Fruit fly (Drosophila melanogaster): ENCODE results near the gene CG6800.

The CG6800 gene

dm6 chr3R:21753974-21754373 is 22.0 kb upstream of the CG6800 start, which contains the start of gene CG31198:
CG31198 (plus strand) TSS chr3R:21754324.
- no peak for TF ChIP-seq CG8478 (optimal IDR thresholded peaks at IDR 0.05)
- TF ChIP-seq CTCF (optimal IDR thresholded peaks at IDR 0.05) = no peak

dm6 chr3R:21757550-21757949 is 18.4 kb upstream of the CG6800 start:
- TF ChIP-seq CTCF (optimal IDR thresholded peaks at IDR 0.05) (no peak), CG8478 (optimal IDR thresholded peaks at IDR 0.05) (no peak)

DNA sequence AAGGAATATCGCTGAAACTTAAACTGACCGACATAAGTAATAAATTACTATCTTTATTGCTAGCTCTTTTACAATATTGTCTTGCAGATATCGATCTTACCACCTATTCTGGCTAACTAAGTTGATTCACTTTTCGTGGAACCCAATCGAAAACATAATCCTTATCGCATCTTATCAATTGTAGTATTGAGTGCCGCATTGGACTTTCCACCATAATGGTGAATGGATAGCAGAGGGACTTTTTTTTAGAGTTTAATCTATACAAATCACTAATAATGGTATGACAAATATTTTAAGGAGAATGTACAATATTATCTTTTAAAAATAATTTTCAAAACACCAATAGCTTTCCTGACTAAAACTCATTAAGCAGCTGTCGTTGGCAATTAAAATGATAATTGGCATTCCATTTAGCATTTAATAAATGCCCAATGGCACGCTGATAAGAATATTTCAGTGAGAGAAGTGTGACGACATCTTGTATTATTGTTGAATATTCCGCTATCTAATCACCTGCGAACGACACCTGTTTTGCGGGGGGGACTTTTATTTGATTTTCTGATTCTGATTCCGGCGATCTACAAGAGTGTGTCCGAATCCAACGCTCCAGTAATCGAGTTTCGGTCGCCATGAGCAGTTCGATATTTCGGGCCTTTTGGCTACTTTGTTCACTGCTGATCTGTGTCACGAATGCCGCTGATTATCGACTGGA is 17.6 kb upstream of the CG6800 start, which contains the start of gene CG42335:
TSS of gene CG42335 (plus strand) at position 620 of the 712 bp plus-strand sequence.
- TF ChIP-seq CTCF (optimal IDR thresholded peaks at IDR 0.05) = no peak
- no peak for TF ChIP-seq CG8478 (optimal IDR thresholded peaks at IDR 0.05)

dm6 chr3R:21769218-21769617 is 6.7 kb upstream of the CG6800 start, which contains the start of gene Burs:
Burs (plus strand) TSS chr3R:21769518.
- TF ChIP-seq CTCF (optimal IDR thresholded peaks at IDR 0.05) = no peak
- no peak for TF ChIP-seq CG8478 (optimal IDR thresholded peaks at IDR 0.05)

dm6 chr3R:21777660-21778059 is 1.7 kb downstream of the CG6800 start, which contains the start of gene Polr1H:
Polr1H (minus strand) TSS chr3R:21777847.
- TF ChIP-seq CTCF (optimal IDR thresholded peaks at IDR 0.05) (peak in 1 of 2 experiments; percentile 41), CG8478 (optimal IDR thresholded peaks at IDR 0.05) (no peak)

dm6 chr3R:21780086-21780485 is 4.1 kb downstream of the CG6800 start:
- TF ChIP-seq CG8478 (optimal IDR thresholded peaks at IDR 0.05) = no peak
- no peak for TF ChIP-seq CTCF (optimal IDR thresholded peaks at IDR 0.05)

dm6 chr3R:21781448-21781847 is 5.5 kb downstream of the CG6800 start:
- TF ChIP-seq CTCF (optimal IDR thresholded peaks at IDR 0.05) = no peak
- no peak for TF ChIP-seq CG8478 (optimal IDR thresholded peaks at IDR 0.05)

- no peak for TF ChIP-seq CTCF (optimal IDR thresholded peaks at IDR 0.05)
- TF ChIP-seq CG8478 (optimal IDR thresholded peaks at IDR 0.05) = no peak
Observed at dm6 chr3R:21782295-21782922, 6.5 kb downstream of the CG6800 start, which contains the start of gene tsl. tsl (minus strand) TSS chr3R:21782536.

dm6 chr3R:21790392-21790791 is 14.5 kb downstream of the CG6800 start:
- TF ChIP-seq CTCF (optimal IDR thresholded peaks at IDR 0.05) (no peak), CG8478 (optimal IDR thresholded peaks at IDR 0.05) (no peak)

DNA sequence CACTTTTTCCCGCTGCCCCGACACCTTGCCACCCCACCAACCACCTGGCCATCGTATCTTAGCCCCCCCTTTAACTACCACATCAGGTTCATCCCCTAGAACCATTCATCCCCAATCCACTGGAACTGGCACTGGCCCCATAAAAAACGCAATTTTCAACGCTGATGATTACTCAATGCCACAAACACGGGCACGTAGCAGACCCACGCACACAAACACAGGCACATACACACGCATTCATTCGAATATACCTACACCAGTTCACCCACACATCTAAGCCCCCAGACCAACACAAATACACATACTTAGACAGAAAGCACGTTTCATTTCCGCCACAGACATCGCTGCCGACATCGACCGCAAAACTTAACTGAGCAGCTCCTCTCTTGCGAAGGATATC is 17.8 kb downstream of the CG6800 start:
- no peak for TF ChIP-seq CG8478 (optimal IDR thresholded peaks at IDR 0.05)
- no peak for TF ChIP-seq CTCF (optimal IDR thresholded peaks at IDR 0.05)

dm6 chr3R:21807264-21807663 is 31.3 kb downstream of the CG6800 start:
- no peak for TF ChIP-seq CTCF (optimal IDR thresholded peaks at IDR 0.05)
- no peak for TF ChIP-seq CG8478 (optimal IDR thresholded peaks at IDR 0.05)

DNA sequence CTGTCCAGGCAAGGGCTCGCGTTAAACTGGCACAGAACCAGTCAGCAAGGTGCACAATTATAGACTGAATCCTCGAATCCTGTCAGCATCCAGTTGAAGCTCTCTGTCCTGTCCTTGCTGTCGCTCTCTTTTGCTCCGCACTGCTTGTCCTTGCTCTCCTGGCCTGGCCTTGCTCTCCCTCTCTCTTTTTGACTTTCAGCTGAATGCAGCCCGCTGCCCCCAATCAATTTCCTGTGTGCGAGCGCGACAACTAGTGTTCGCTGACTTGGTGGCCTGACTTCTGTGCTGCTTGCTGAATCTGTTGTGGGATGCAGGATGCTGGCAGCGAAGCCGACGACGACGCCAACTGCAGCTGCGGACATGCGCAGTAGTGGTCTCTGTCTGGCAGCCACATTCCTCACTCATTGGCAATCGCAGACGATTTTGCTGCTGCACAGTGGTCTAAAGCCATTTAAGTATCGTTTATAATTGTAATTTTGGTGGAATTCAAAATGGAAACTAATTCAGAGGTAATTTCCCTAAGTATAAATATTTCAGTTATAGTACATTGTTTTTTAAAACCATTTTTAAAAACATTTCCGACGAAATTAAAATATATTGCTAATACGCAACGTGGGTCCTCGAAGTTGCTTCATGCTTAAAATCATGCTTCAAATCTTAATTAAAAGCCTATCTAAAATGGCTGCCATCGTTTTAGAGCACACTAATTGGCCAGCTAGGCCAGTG is 32.8 kb downstream of the CG6800 start:
- TF ChIP-seq CG8478 (optimal IDR thresholded peaks at IDR 0.05) (no peak), CTCF (optimal IDR thresholded peaks at IDR 0.05) (no peak)

DNA sequence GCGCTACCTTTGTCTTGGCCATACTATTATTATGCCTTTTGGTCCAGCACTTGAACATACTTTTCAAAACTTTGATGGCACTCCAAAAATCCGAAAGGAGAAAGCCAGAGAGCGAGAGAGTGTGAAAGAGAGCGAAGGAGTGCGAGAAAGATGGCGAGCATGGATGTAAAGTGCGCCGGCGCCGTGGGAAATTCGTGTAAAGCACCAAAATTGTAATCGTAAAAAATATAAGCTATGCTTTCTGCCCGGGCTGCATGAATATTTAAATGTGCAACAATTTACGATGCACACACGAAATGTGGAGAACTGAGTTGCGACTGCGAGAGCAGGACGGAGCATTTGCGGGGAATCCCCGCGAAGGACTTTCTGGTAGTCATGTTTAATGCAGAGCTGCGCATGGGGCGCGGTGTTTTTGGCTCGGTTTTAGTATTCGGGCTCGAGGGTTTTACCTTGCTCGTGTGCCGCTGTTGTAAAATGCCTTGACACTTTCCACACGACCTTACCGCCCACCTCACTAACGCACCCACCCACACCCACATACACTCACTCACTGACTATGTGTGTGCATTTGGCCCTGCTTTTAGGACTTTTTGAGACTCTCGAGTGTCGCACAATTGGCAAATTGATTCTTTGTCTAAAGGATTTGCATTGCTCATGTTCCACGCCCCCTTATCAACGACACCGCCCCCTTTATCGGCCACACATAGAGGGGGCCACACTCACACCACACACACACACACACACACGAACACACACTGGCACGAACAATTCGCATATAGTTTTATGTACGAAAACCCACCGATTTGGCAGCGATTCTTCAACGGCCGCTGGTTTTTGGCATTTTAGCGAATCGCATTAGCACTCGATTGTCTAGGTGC is 46.0 kb downstream of the CG6800 start:
- TF ChIP-seq CTCF (optimal IDR thresholded peaks at IDR 0.05) = no peak
- no peak for TF ChIP-seq CG8478 (optimal IDR thresholded peaks at IDR 0.05)

DNA sequence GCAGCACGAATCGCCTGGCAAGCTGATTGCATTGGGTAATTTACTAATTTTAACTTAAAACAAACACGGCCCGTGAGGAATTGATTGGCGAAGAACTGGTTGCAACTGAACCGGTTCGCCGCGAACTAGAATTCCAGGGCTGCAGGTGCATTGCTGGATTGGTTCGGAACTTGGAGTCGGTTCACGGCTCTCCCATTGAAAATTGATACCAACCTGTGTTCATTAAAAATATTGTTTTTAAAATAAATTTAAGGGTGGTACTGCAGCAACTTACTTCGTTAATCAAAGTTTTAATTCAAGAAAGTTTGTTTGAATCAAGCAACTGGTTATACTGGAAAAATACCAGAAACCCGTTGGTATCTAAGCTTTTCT is 46.6 kb downstream of the CG6800 start, which contains the start of gene CASK:
TSS of gene CASK (minus strand) at position 113 of the 372 bp plus-strand sequence.
- TF ChIP-seq CG8478 (optimal IDR thresholded peaks at IDR 0.05) (no peak), CTCF (optimal IDR thresholded peaks at IDR 0.05) (peak in 1 of 2 experiments; percentile 10)
